Fruit fly (Drosophila melanogaster): ENCODE data around the gene shi.

DNA sequence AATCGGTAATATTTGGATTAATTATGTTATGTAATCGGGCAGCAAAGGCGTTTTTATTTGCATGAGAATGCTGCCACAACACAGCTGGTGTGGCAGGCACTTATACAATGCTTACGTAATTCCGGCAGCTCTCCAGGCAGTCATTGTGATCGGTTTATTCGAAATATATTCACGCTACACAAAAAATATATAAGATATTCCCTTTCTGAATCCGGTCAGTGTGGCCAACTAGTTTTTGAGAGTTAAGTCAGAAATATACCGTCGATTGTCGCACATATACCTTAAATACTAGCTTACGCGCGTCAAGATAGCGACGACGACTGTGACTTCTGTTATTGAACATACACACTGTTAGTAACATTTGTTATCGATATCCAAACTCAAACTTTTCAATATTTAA is 42.9 kb upstream of the shi start, which contains the start of gene sun:
- TF ChIP-seq jim (GFP tag; optimal IDR thresholded peaks at IDR 0.05) (no peak), Myc (optimal IDR thresholded peaks at IDR 0.05) (no peak), CG9705 (GFP tag; optimal IDR thresholded peaks at IDR 0.05) (no peak), Abd-B (GFP tag; optimal IDR thresholded peaks at IDR 0.05) (no peak), dmrt93B (GFP tag; optimal IDR thresholded peaks at IDR 0.05) (no peak), fru (GFP tag; optimal IDR thresholded peaks at IDR 0.05) (no peak), Hr78 (GFP tag; optimal IDR thresholded peaks at IDR 0.05) (no peak)
